Fruit fly (Drosophila melanogaster): ENCODE data around the gene TP53INP.

TP53INP gene

dm6 chr3L:4405922-4406321 is 821 bp upstream of the TP53INP start, which contains the start of gene CG15019 (continued):
- TF ChIP-seq corto (GFP tag; optimal IDR thresholded peaks at IDR 0.05) (no peak), CG9215 (GFP tag; IDR thresholded peaks at IDR 0.05) (no peak), her (GFP tag; optimal IDR thresholded peaks at IDR 0.05) (no peak), gsb-n (tag; optimal IDR thresholded peaks at IDR 0.05) (no peak), CG1233 (GFP tag; optimal IDR thresholded peaks at IDR 0.05) (no peak), CG16813 (GFP tag; IDR thresholded peaks at IDR 0.05; ENCODE audit: partially characterized antibody) (peak; percentile 61), CG17186 (GFP tag; optimal IDR thresholded peaks at IDR 0.05) (no peak), CG1832 (GFP tag; optimal IDR thresholded peaks at IDR 0.05) (no peak), Ets65A (GFP tag) (no peak), CG14441 (GFP tag; IDR thresholded peaks at IDR 0.05) (no peak), unc-4 (GFP tag; IDR thresholded peaks at IDR 0.05; ENCODE audit: partially characterized antibody) (peak; percentile 82), MESR4 (GFP tag; optimal IDR thresholded peaks at IDR 0.05) (peak; percentile 74), CG10654 (GFP tag; optimal IDR thresholded peaks at IDR 0.05) (no peak), shn (GFP tag; optimal IDR thresholded peaks at IDR 0.05) (no peak), run (tag; optimal IDR thresholded peaks at IDR 0.05) (no peak), CG18764 (GFP tag; optimal IDR thresholded peaks at IDR 0.05) (no peak), Fer2 (tag; optimal IDR thresholded peaks at IDR 0.05) (no peak), CG12071 (GFP tag; optimal IDR thresholded peaks at IDR 0.05) (no peak), CG30020 (tag; optimal IDR thresholded peaks at IDR 0.05) (no peak), CG4707 (GFP tag; optimal IDR thresholded peaks at IDR 0.05) (no peak), CG3281 (GFP tag; optimal IDR thresholded peaks at IDR 0.05) (no peak), CG32772 (GFP tag; IDR thresholded peaks at IDR 0.05) (no peak), pb (GFP tag; optimal IDR thresholded peaks at IDR 0.05) (no peak), CG4328 (GFP tag; optimal IDR thresholded peaks at IDR 0.05) (no peak), lab (GFP tag; optimal IDR thresholded peaks at IDR 0.05) (no peak), slp2 (GFP tag; optimal IDR thresholded peaks at IDR 0.05) (no peak), twi (tag; optimal IDR thresholded peaks at IDR 0.05) (no peak), zen (tag; optimal IDR thresholded peaks at IDR 0.05) (no peak), CG12942 (GFP tag; optimal IDR thresholded peaks at IDR 0.05) (no peak), CG15073 (GFP tag; optimal IDR thresholded peaks at IDR 0.05) (no peak), E2f2 (GFP tag; IDR thresholded peaks at IDR 0.05) (peak; percentile 95), Oaz (GFP tag; IDR thresholded peaks at IDR 0.05) (no peak), NFAT (GFP tag; IDR thresholded peaks at IDR 0.05) (peak; percentile 26; the same call in 1 of the 2 replicates), tna (GFP tag; IDR thresholded peaks at IDR 0.05; ENCODE audit: partially characterized antibody) (peak; percentile 11; the same call in 1 of the 2 replicates), insv (GFP tag; optimal IDR thresholded peaks at IDR 0.05) (no peak), nom (GFP tag; optimal IDR thresholded peaks at IDR 0.05) (no peak), CG12391 (tag; optimal IDR thresholded peaks at IDR 0.05) (peak; percentile 2), CG33213 (GFP tag; optimal IDR thresholded peaks at IDR 0.05) (no peak), CG9797 (GFP tag; optimal IDR thresholded peaks at IDR 0.05) (no peak), Mrtf (GFP tag; IDR thresholded peaks at IDR 0.05) (no peak), CG31388 (GFP tag; optimal IDR thresholded peaks at IDR 0.05) (no peak), CG7271 (tag; optimal IDR thresholded peaks at IDR 0.05) (no peak), CG18476 (GFP tag; optimal IDR thresholded peaks at IDR 0.05) (no peak), Sry-β (GFP tag; optimal IDR thresholded peaks at IDR 0.05) (no peak), CG11504 (tag; optimal IDR thresholded peaks at IDR 0.05) (no peak), zf30C (GFP tag; optimal IDR thresholded peaks at IDR 0.05) (no peak), amos (GFP tag; IDR thresholded peaks at IDR 0.05; ENCODE audit: partially characterized antibody) (peak; percentile 81; the same call in 1 of the 2 replicates), lmd (GFP tag; IDR thresholded peaks at IDR 0.05) (no peak), stwl (tag; optimal IDR thresholded peaks at IDR 0.05) (peak; percentile 8), CG11560 (tag; IDR thresholded peaks at IDR 0.05) (no peak), CG7839 (tag; optimal IDR thresholded peaks at IDR 0.05) (no peak)
